Worm (Caenorhabditis elegans): ENCODE results near the gene alg-2.

alg-2 gene

ce11 chrII:872993-873787, at the start of gene alg-2:
Gene alg-2, plus strand, starts transcription at chrII:873212.
- TF ChIP-seq Y116A8C.19 (tag; optimal IDR thresholded peaks at IDR 0.05; ENCODE audit: borderline replicate concordance) (no peak), nhr-71 (tag; optimal IDR thresholded peaks at IDR 0.05) (peak; percentile 53), lin-14 (GFP tag; optimal IDR thresholded peaks at IDR 0.05) (peak; percentile 86), C16A3.4 (tag; optimal IDR thresholded peaks at IDR 0.05) (peak; percentile 51), ets-5 (GFP tag; IDR thresholded peaks at IDR 0.05) (no peak), sup-37 (GFP tag; optimal IDR thresholded peaks at IDR 0.05) (no peak), unc-130 (tag; optimal IDR thresholded peaks at IDR 0.05) (no peak), dsc-1 (tag; optimal IDR thresholded peaks at IDR 0.05) (peak; percentile 15), mep-1 (tag; optimal IDR thresholded peaks at IDR 0.05) (peak; percentile 75), hpl-2 (GFP tag; optimal IDR thresholded peaks at IDR 0.05) (no peak), efl-1 (optimal IDR thresholded peaks at IDR 0.05) (peak; percentile 56), efl-1 (GFP tag; optimal IDR thresholded peaks at IDR 0.05 in 1 of 2) (peak; percentile 67 to 95), unc-30 (tag; optimal IDR thresholded peaks at IDR 0.05) (no peak), nhr-85 (tag) (peak; percentile 63), xbp-1 (tag; optimal IDR thresholded peaks at IDR 0.05) (peak; percentile 14), mef-2 (tag; optimal IDR thresholded peaks at IDR 0.05) (no peak), dpl-1 (GFP tag; optimal IDR thresholded peaks at IDR 0.05) (peak; percentile 45 to 69 (median 48)), tbx-2 (tag; optimal IDR thresholded peaks at IDR 0.05) (peak; percentile 16), lin-15B (tag; optimal IDR thresholded peaks at IDR 0.05) (peak; percentile 28), nhr-28 (tag; optimal IDR thresholded peaks at IDR 0.05) (no peak), lin-35 (GFP tag; optimal IDR thresholded peaks at IDR 0.05) (peak; percentile 62 to 68), lsy-2 (tag; optimal IDR thresholded peaks at IDR 0.05) (peak; percentile 38 to 57), nhr-90 (tag; optimal IDR thresholded peaks at IDR 0.05; ENCODE audit: poor library complexity) (no peak), alr-1 (tag; optimal IDR thresholded peaks at IDR 0.05; ENCODE audit: borderline replicate concordance) (no peak), sox-4 (tag; optimal IDR thresholded peaks at IDR 0.05) (no peak), fkh-4 (tag; optimal IDR thresholded peaks at IDR 0.05; ENCODE audit: borderline replicate concordance) (no peak), unc-62 (GFP tag; optimal IDR thresholded peaks at IDR 0.05) (no peak), ceh-82 (tag; optimal IDR thresholded peaks at IDR 0.05) (peak in 2 of 3 experiments; percentile 6 to 71), grh-1 (GFP tag; IDR thresholded peaks at IDR 0.05) (0 out of 2 replicates have a peak, but pooled peaks have one; percentile 13), hlh-17 (GFP tag; optimal IDR thresholded peaks at IDR 0.05; ENCODE audit: borderline replicate concordance) (no peak), rnt-1 (tag; optimal IDR thresholded peaks at IDR 0.05) (peak; percentile 60), mab-9 (GFP tag; IDR thresholded peaks at IDR 0.05) (no peak), nhr-20 (tag; optimal IDR thresholded peaks at IDR 0.05) (peak; percentile 26), F16B12.6 (tag; optimal IDR thresholded peaks at IDR 0.05) (peak; percentile 47), lin-13 (GFP tag; optimal IDR thresholded peaks at IDR 0.05) (peak; percentile 26), snpc-4 (tag; optimal IDR thresholded peaks at IDR 0.05) (peak; percentile 40), unc-86 (tag; optimal IDR thresholded peaks at IDR 0.05) (no peak), swsn-7 (tag; optimal IDR thresholded peaks at IDR 0.05) (peak; percentile 37), blmp-1 (tag; optimal IDR thresholded peaks at IDR 0.05) (no peak), snu-23 (GFP tag; optimal IDR thresholded peaks at IDR 0.05) (peak; percentile 43), elt-3 (tag; optimal IDR thresholded peaks at IDR 0.05) (peak in 1 of 6 experiments; percentile 24), ceh-63 (GFP tag; optimal IDR thresholded peaks at IDR 0.05) (no peak), nhr-47 (tag; optimal IDR thresholded peaks at IDR 0.05) (peak; percentile 55), nhr-19 (GFP tag; conservative IDR thresholded peaks at IDR 0.05) (peak; percentile 23; the same call in 1 of the 2 replicates), skn-1 (tag; optimal IDR thresholded peaks at IDR 0.05) (peak; percentile 42), fkh-8 (tag; optimal IDR thresholded peaks at IDR 0.05) (peak; percentile 22)

All from whole organism, L1 larva.